Fruit fly (Drosophila melanogaster) whole organism, prepupa: ENCODE data around the gene GlyRS.

Experiments used
- Blimp-1 ChIP-seq: fragments of 200-800 bp; sonication (Bioruptor generic); optimal IDR thresholded peaks from 3 replicates; lab custom pipeline; 2017; ENCODE audit warnings: missing biosample characterization, missing genetic modification characterization, mild to moderate bottlenecking, moderate library complexity, missing genetic modification reagents
- CG11294 ChIP-seq: fragments of 200-800 bp; sonication (Bioruptor generic); IDR thresholded peaks from 2 replicates; pipeline ENCODE4 v1.3.6; 2022; ENCODE audit warnings: missing biosample characterization, missing genetic modification characterization
- CG11762 ChIP-seq: fragments of 200-800 bp; sonication (Bioruptor generic); optimal IDR thresholded peaks from 3 replicates; lab custom pipeline; 2016; ENCODE audit warnings: missing biosample characterization, missing genetic modification characterization; ENCODE audit not compliant: insufficient read depth
- CG11902 ChIP-seq: fragments of 200-800 bp; sonication (Bioruptor generic); optimal IDR thresholded peaks from 3 replicates; lab custom pipeline; 2016; ENCODE audit warnings: missing biosample characterization, missing genetic modification characterization
- CG15336 ChIP-seq: fragments of 200-800 bp; sonication (Bioruptor generic); IDR thresholded peaks from 2 replicates; pipeline ENCODE4 v1.3.6; 2022; ENCODE audit warnings: missing biosample characterization, missing genetic modification characterization
- CG1621 ChIP-seq: fragments of 200-800 bp; sonication (Bioruptor generic); optimal IDR thresholded peaks from 3 replicates; lab custom pipeline; 2018; ENCODE audit warnings: missing biosample characterization, mild to moderate bottlenecking, missing genetic modification characterization
- CG16779 ChIP-seq: fragments of 200-800 bp; sonication (Bioruptor generic); optimal IDR thresholded peaks from 3 replicates; lab custom pipeline; 2017; ENCODE audit warnings: missing biosample characterization, mild to moderate bottlenecking, missing genetic modification characterization
- CG3032 ChIP-seq: fragments of 200-800 bp; optimal IDR thresholded peaks from 2 replicates; lab custom pipeline; 2019; ENCODE audit warnings: missing biosample characterization, mild to moderate bottlenecking, missing genetic modification characterization, moderate library complexity
- CG31627 ChIP-seq: fragments of 200-800 bp; sonication (Bioruptor generic); optimal IDR thresholded peaks from 3 replicates; lab custom pipeline; 2016; ENCODE audit warnings: missing biosample characterization, missing genetic modification characterization
- CG34406 ChIP-seq: fragments of 200-800 bp; sonication (Bioruptor generic); optimal IDR thresholded peaks from 3 replicates; lab custom pipeline; 2016; ENCODE audit warnings: missing biosample characterization, missing genetic modification characterization
- CG3919 ChIP-seq: fragments of 200-800 bp; sonication (Bioruptor generic); optimal IDR thresholded peaks from 3 replicates; lab custom pipeline; 2016; ENCODE audit warnings: missing biosample characterization, missing genetic modification characterization
- CG6276 ChIP-seq: fragments of 200-800 bp; sonication (Bioruptor generic); optimal IDR thresholded peaks from 2 replicates; lab custom pipeline; 2017; ENCODE audit warnings: missing biosample characterization, mild to moderate bottlenecking, missing genetic modification characterization
- CG6792 ChIP-seq: fragments of 200-800 bp; sonication (Bioruptor generic); optimal IDR thresholded peaks from 3 replicates; lab custom pipeline; 2016; ENCODE audit warnings: missing biosample characterization, missing genetic modification characterization
- CG6808 ChIP-seq: fragments of 200-800 bp; sonication (Bioruptor generic); optimal IDR thresholded peaks from 3 replicates; lab custom pipeline; 2017; ENCODE audit warnings: missing biosample characterization, missing genetic modification characterization, mild to moderate bottlenecking, moderate library complexity, missing genetic modification reagents
- CG8119 ChIP-seq: fragments of 200-800 bp; sonication (Bioruptor generic); IDR thresholded peaks from 3 replicates; pipeline ENCODE4 v1.3.6; 2022; ENCODE audit warnings: missing biosample characterization, missing genetic modification characterization
- CG8319 ChIP-seq: fragments of 200-800 bp; sonication (Bioruptor generic); optimal IDR thresholded peaks from 3 replicates; lab custom pipeline; 2016; ENCODE audit warnings: missing biosample characterization, missing genetic modification characterization
- Eip78C ChIP-seq: fragments of 200-800 bp; sonication (Bioruptor generic); peaks from one replicate; lab custom pipeline; 2016; ENCODE audit warnings: missing biosample characterization, missing genetic modification characterization
- Ets96B ChIP-seq: fragments of 200-800 bp; optimal IDR thresholded peaks from 2 replicates; lab custom pipeline; 2019; ENCODE audit warnings: missing biosample characterization, mild to moderate bottlenecking, missing genetic modification characterization, moderate library complexity
- Hr4 ChIP-seq: fragments of 200-800 bp; sonication (Bioruptor generic); optimal IDR thresholded peaks from 3 replicates; lab custom pipeline; 2016; ENCODE audit warnings: missing biosample characterization, missing genetic modification characterization
- Smox ChIP-seq: fragments of 200-800 bp; sonication (Bioruptor generic); optimal IDR thresholded peaks from 3 replicates; lab custom pipeline; 2016; ENCODE audit warnings: missing biosample characterization, missing genetic modification characterization
- Sox102F ChIP-seq: fragments of 200-800 bp; sonication (Bioruptor generic); optimal IDR thresholded peaks from 2 replicates; lab custom pipeline; 2016; ENCODE audit warnings: missing biosample characterization, mild to moderate bottlenecking, missing genetic modification characterization
- acj6 ChIP-seq: fragments of 200-800 bp; sonication (Bioruptor generic); optimal IDR thresholded peaks from 3 replicates; lab custom pipeline; 2016; ENCODE audit warnings: missing biosample characterization, missing genetic modification characterization
- cyc ChIP-seq: fragments of 200-800 bp; sonication (Bioruptor generic); optimal IDR thresholded peaks from 3 replicates; lab custom pipeline; 2016; ENCODE audit warnings: missing biosample characterization, missing genetic modification characterization
- dsx ChIP-seq: fragments of 200-800 bp; optimal IDR thresholded peaks from 3 replicates; lab custom pipeline; 2019; ENCODE audit warnings: missing biosample characterization, mild to moderate bottlenecking, missing genetic modification characterization, moderate library complexity; ENCODE audit not compliant: poor library complexity, severe bottlenecking
- esn ChIP-seq: fragments of 200-800 bp; sonication (Bioruptor generic); optimal IDR thresholded peaks from 2 replicates; lab custom pipeline; 2016; ENCODE audit warnings: missing biosample characterization, mild to moderate bottlenecking, missing genetic modification characterization, moderate library complexity
- fd59A ChIP-seq: fragments of 200-800 bp; sonication (Bioruptor generic); optimal IDR thresholded peaks from 2 replicates; lab custom pipeline; 2017; ENCODE audit warnings: missing biosample characterization, mild to moderate bottlenecking, missing genetic modification characterization, missing genetic modification reagents
- fkh ChIP-seq: fragments of 200-800 bp; sonication (Bioruptor generic); optimal IDR thresholded peaks from 3 replicates; lab custom pipeline; 2017; ENCODE audit warnings: missing biosample characterization, mild to moderate bottlenecking, missing genetic modification characterization, moderate library complexity
- lz ChIP-seq: fragments of 200-800 bp; sonication (Bioruptor generic); optimal IDR thresholded peaks from 3 replicates; lab custom pipeline; 2016; ENCODE audit warnings: missing biosample characterization, missing genetic modification characterization
- net ChIP-seq: fragments of 200-800 bp; sonication (Bioruptor generic); optimal IDR thresholded peaks from 3 replicates; lab custom pipeline; 2016; ENCODE audit warnings: missing biosample characterization, missing genetic modification characterization
- spab ChIP-seq: fragments of 200-800 bp; sonication (Bioruptor generic); optimal IDR thresholded peaks from 2 replicates; lab custom pipeline; 2017; ENCODE audit warnings: missing biosample characterization, mild to moderate bottlenecking, missing genetic modification characterization, missing genetic modification reagents
- ss ChIP-seq, 2 experiments: fragments of 200-800 bp; sonication (Bioruptor generic); optimal IDR thresholded peaks; 2 replicates in 1 of 2; 3 replicates in 1 of 2; lab custom pipeline; 2017 to 2018; ENCODE audit warnings: mild to moderate bottlenecking in 2 of 2, missing biosample characterization in 2 of 2, missing genetic modification characterization in 2 of 2, moderate library complexity in 1 of 2
- topi ChIP-seq: fragments of 200-800 bp; sonication (Bioruptor generic); optimal IDR thresholded peaks from 3 replicates; lab custom pipeline; 2016; ENCODE audit warnings: missing biosample characterization, missing genetic modification characterization

GlyRS gene

dm6 chr3L:15051325-15051724 lies 43.6 kb upstream of the GlyRS start, which contains the start of gene CG43679:
Gene CG43679, minus strand, starts transcription at chr3L:15051425.
- no peak for TF ChIP-seq CG15336 (GFP tag; lab: Robert Waterston, UW)
- TF ChIP-seq CG11902 = no peak
- TF ChIP-seq cyc (GFP tag; lab: Kevin White, UChicago) = no peak
- no peak for TF ChIP-seq CG6276 (GFP tag; lab: Kevin White, UChicago)
- TF ChIP-seq topi (GFP tag; lab: Kevin White, UChicago) = no peak
- no peak for TF ChIP-seq acj6 (GFP tag; lab: Kevin White, UChicago)
- no peak for TF ChIP-seq CG3032 (tag; lab: Kevin White, UChicago)
- TF ChIP-seq esn (GFP tag; lab: Kevin White, UChicago) = no peak
- no peak for TF ChIP-seq CG3919 (GFP tag; lab: Kevin White, UChicago)
- no peak for TF ChIP-seq spab (GFP tag; lab: Kevin White, UChicago)
- no peak for TF ChIP-seq ss (GFP tag; optimal IDR thresholded peaks at IDR 0.05; lab: Kevin White, UChicago)
- TF ChIP-seq Hr4 (GFP tag; lab: Kevin White, UChicago) = no peak
- no peak for TF ChIP-seq CG8319 (GFP tag; lab: Kevin White, UChicago)
- TF ChIP-seq CG6808 (GFP tag; lab: Kevin White, UChicago) = no peak
- no peak for TF ChIP-seq CG16779
- TF ChIP-seq dsx (GFP tag; lab: Kevin White, UChicago) = no peak
- TF ChIP-seq fd59A = no peak
- no peak for TF ChIP-seq CG8119

- no peak for TF ChIP-seq CG6276 (GFP tag; lab: Kevin White, UChicago)
- no peak for TF ChIP-seq Eip78C (GFP tag; lab: Kevin White, UChicago)
- no peak for TF ChIP-seq acj6 (GFP tag; lab: Kevin White, UChicago)
Measured at dm6 chr3L:15052390-15052789, 42.6 kb upstream of the GlyRS start, which contains the start of gene CG13461. Gene CG13461, minus strand, starts transcription at chr3L:15052490.

dm6 chr3L:15053251-15053650 lies 41.7 kb upstream of the GlyRS start, which contains the start of gene CG43680:
Gene CG43680, minus strand, starts transcription at chr3L:15053351.
- TF ChIP-seq CG15336 (GFP tag; lab: Robert Waterston, UW) = no peak
- no peak for TF ChIP-seq Ets96B (tag; lab: Kevin White, UChicago)
- TF ChIP-seq fd59A = no peak
- TF ChIP-seq, all 60 proteins: peak for 0

dm6 chr3L:15054035-15054434 lies 40.9 kb upstream of the GlyRS start, which contains the start of gene CG18649:
Gene CG18649, minus strand, starts transcription at chr3L:15054135.
- no peak for TF ChIP-seq Smox (GFP tag; lab: Kevin White, UChicago)
- TF ChIP-seq fkh (GFP tag; lab: Kevin White, UChicago) = peak; percentile 62

dm6 chr3L:15054477-15054876 lies 40.5 kb upstream of the GlyRS start, which contains the start of gene EAChm:
Gene EAChm, plus strand, starts transcription at chr3L:15054777.
- no peak for TF ChIP-seq net
- no peak for TF ChIP-seq fkh (GFP tag; lab: Kevin White, UChicago)
- TF ChIP-seq lz (GFP tag; lab: Kevin White, UChicago) = no peak
- no peak for TF ChIP-seq CG1621 (tag; lab: Kevin White, UChicago)
- no peak for TF ChIP-seq cyc (GFP tag; lab: Kevin White, UChicago)
- TF ChIP-seq Smox (GFP tag; lab: Kevin White, UChicago) = no peak
- no peak for TF ChIP-seq CG15336 (GFP tag; lab: Robert Waterston, UW)
- TF ChIP-seq CG3919 (GFP tag; lab: Kevin White, UChicago) = no peak
- no peak for TF ChIP-seq CG16779
- TF ChIP-seq CG11762 (GFP tag; lab: Kevin White, UChicago) = no peak
- no peak for TF ChIP-seq CG11294
- no peak for TF ChIP-seq Eip78C (GFP tag; lab: Kevin White, UChicago)
- no peak for TF ChIP-seq Sox102F (GFP tag; lab: Kevin White, UChicago)
- TF ChIP-seq CG8119 = no peak
- no peak for TF ChIP-seq Blimp-1 (GFP tag; lab: Kevin White, UChicago)
- no peak for TF ChIP-seq CG34406 (GFP tag; lab: Kevin White, UChicago)
- no peak for TF ChIP-seq CG6792 (GFP tag; lab: Kevin White, UChicago)
- no peak for TF ChIP-seq dsx (GFP tag; lab: Kevin White, UChicago)
- TF ChIP-seq CG31627 (GFP tag; lab: Kevin White, UChicago) = no peak
